Worm (Caenorhabditis elegans) whole organism, L1 larva: ENCODE results near the gene dct-17.
A peak's percentile ranks its signal among the peaks of the same experiment; 100 is the strongest.

Experiments used
- aha-1 ChIP-seq: fragments of 150-350 bp; optimal IDR thresholded peaks from 2 replicates; lab custom pipeline; 2014; ENCODE audit warnings: missing biosample characterization, missing genetic modification characterization
- ces-1 ChIP-seq: fragments of 150-350 bp; optimal IDR thresholded peaks from 2 replicates; lab custom pipeline; 2014; ENCODE audit warnings: missing biosample characterization, missing genetic modification reagents, missing genetic modification characterization
- dpl-1 ChIP-seq, 3 experiments: fragments of 150-350 bp in 2 of 3; sonication (generic microtip) in 1 of 3; optimal IDR thresholded peaks; 2 replicates each; lab custom pipeline; 2014 to 2017; ENCODE audit warnings: missing biosample characterization in 3 of 3, missing genetic modification characterization in 3 of 3, missing genetic modification reagents in 3 of 3
- fos-1 ChIP-seq: fragments of 150-350 bp; optimal IDR thresholded peaks from 2 replicates; lab custom pipeline; 2014; ENCODE audit warnings: missing biosample characterization, missing genetic modification characterization
- hlh-17 ChIP-seq: fragments of 200-800 bp; sonication (Bioruptor generic); optimal IDR thresholded peaks from 2 replicates; lab custom pipeline; 2018; ENCODE audit warnings: missing genetic modification characterization, mild to moderate bottlenecking, missing compliant biosample characterization, moderate library complexity, borderline replicate concordance
- isw-1 ChIP-seq: fragments of 200-800 bp; sonication (Bioruptor generic); IDR thresholded peaks from 2 replicates; pipeline ENCODE4 v1.3.6; 2022; ENCODE audit warnings: missing genetic modification characterization, missing compliant biosample characterization
- lin-39 ChIP-seq: fragments of 150-350 bp; optimal IDR thresholded peaks from 2 replicates; lab custom pipeline; 2014; ENCODE audit warnings: missing biosample characterization, missing genetic modification reagents, missing genetic modification characterization
- lsy-2 ChIP-seq, 2 experiments: fragments of 150-350 bp; optimal IDR thresholded peaks; 2 replicates each; lab custom pipeline; 2014; ENCODE audit warnings: missing biosample characterization in 2 of 2, missing genetic modification characterization in 2 of 2
- nhr-71 ChIP-seq: sonication (generic microtip); optimal IDR thresholded peaks from 2 replicates; lab custom pipeline; 2016; ENCODE audit warnings: mild to moderate bottlenecking, missing genetic modification characterization, moderate library complexity, missing compliant biosample characterization
- skn-1 ChIP-seq: fragments of 150-350 bp; optimal IDR thresholded peaks from 2 replicates; lab custom pipeline; 2014; ENCODE audit warnings: missing biosample characterization, missing genetic modification characterization
- sup-37 ChIP-seq: fragments of 200-800 bp; sonication (Bioruptor generic); optimal IDR thresholded peaks from 2 replicates; lab custom pipeline; 2018; ENCODE audit warnings: mild to moderate bottlenecking, missing genetic modification characterization, missing compliant biosample characterization
- swsn-7 ChIP-seq: sonication (generic microtip); optimal IDR thresholded peaks from 2 replicates; lab custom pipeline; 2016; ENCODE audit warnings: missing genetic modification characterization, missing compliant biosample characterization

DNA sequence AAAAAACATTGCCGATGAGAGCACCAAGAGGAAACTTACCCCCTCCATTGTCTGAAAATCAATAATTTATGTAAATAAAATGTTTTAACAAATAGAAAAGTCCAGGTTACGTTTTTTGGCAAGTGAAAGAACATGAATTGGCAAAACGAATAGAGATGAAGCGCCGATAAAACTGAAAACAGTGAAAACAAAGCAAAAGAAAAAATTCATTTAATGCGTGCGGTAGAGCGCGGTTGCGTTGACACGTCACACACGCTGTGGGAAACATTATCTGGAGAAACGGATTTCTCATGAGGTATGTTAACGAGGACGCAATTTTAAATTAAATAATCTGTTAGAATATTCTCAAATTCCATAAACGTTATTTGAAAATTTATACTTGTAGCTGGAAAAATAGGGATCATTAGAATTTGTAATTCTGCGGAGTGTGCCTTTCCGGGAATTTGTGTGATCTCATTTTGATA is 15.3 kb downstream of the dct-17 start, which contains the start of gene zipt-9:
- TF ChIP-seq fos-1 (tag; lab: Kevin White, UChicago): peak; percentile 65
- TF ChIP-seq aha-1 (tag; lab: Kevin White, UChicago): no peak
- peak; percentile 84 for TF ChIP-seq isw-1 (GFP tag; lab: Robert Waterston, UW)
- peak; percentile 47 for TF ChIP-seq skn-1 (tag; lab: Kevin White, UChicago)
- TF ChIP-seq sup-37: no peak
- TF ChIP-seq swsn-7 (tag; lab: Kevin White, UChicago): peak; percentile 83
- no peak for TF ChIP-seq hlh-17 (GFP tag; lab: Kevin White, UChicago)
- TF ChIP-seq nhr-71: peak; percentile 93
- TF ChIP-seq lin-39 (tag; lab: Kevin White, UChicago): peak; percentile 11
- peak; percentile 67 to 84 (median 77) for TF ChIP-seq dpl-1 (GFP tag; optimal IDR thresholded peaks at IDR 0.05; lab: Kevin White, UChicago)
- no peak for TF ChIP-seq ces-1
- peak in 1 of 2 experiments; percentile 86 for TF ChIP-seq lsy-2 (tag; optimal IDR thresholded peaks at IDR 0.05; lab: Kevin White, UChicago)
